Worm (Caenorhabditis elegans): ENCODE data around the gene best-6.
"Not testable (repeated sequence)": the region's sequence is repeated elsewhere in the genome, so short reads cannot be mapped to it uniquely, and the experiment has no call there.

- TF ChIP-seq cnd-1 (tag; optimal IDR thresholded peaks at IDR 0.05); unc-62 (GFP tag; optimal IDR thresholded peaks at IDR 0.05); ztf-11 (tag; optimal IDR thresholded peaks at IDR 0.05); snpc-4 (tag; optimal IDR thresholded peaks at IDR 0.05); lsy-2 (tag; optimal IDR thresholded peaks at IDR 0.05); elt-3 (tag; optimal IDR thresholded peaks at IDR 0.05); ces-1 (GFP tag; optimal IDR thresholded peaks at IDR 0.05): not testable (repeated sequence)
These were observed 12.4 kb downstream of the best-6 start, which contains the start of gene ssq-4 for ce11 chrIV:5016461-5016860.
